Fruit fly (Drosophila melanogaster) Kc167 (cell line): Measurements from ENCODE around the gene CG15040.

Experiments
- Sin3A ChIP-seq: fragments of >200 bp; optimal IDR thresholded peaks from 2 replicates; lab custom pipeline; 2018; ENCODE audit warnings: missing external identifiers
- h ChIP-seq: fragments of >200 bp; optimal IDR thresholded peaks from 3 replicates; lab custom pipeline; 2018; ENCODE audit warnings: missing external identifiers
- psq ChIP-seq: fragments of >200 bp; optimal IDR thresholded peaks from 2 replicates; lab custom pipeline; 2017; ENCODE audit warnings: missing external identifiers
- ttk ChIP-seq: sonication (Bioruptor generic); optimal IDR thresholded peaks from 2 replicates; lab custom pipeline; 2017; ENCODE audit warnings: missing external identifiers

DNA sequence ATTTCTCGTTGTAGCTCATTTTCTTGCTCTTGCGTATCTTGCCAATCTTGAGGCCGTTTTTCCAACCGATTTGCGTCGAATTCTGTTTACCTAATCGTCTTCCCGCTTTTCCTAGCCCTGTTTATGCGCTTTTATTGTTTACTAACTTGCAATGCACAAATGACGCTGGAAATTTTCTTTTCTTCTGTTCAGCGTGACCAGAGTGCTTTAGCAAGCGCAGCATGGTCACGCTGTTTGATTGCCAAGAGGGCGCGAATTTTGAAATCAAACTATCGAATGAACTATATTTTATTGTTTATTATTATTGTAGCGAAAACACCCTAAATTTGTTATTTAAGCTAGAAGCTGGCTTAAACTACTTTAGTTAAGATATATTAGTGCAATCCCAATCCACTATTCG, 32.9 kb upstream of the CG15040 start, which contains the start of gene Hou:
- TF ChIP-seq Sin3A (lab: Kevin White, UChicago): no peak
- TF ChIP-seq ttk (lab: Kevin White, UChicago): no peak
- TF ChIP-seq h (lab: Kevin White, UChicago): no peak
- TF ChIP-seq psq: no peak
